Fruit fly (Drosophila melanogaster): ENCODE results near the gene del.

The del gene

dm6 chr2L:21102399-21103108 lies 45.8 kb downstream of the del start, which contains the start of gene CG9257 (continued):
- no peak for TF ChIP-seq tna (GFP tag; IDR thresholded peaks at IDR 0.05; ENCODE audit: partially characterized antibody)
- TF ChIP-seq CG9437 (GFP tag; optimal IDR thresholded peaks at IDR 0.05) = no peak
- TF ChIP-seq CG12659 (GFP tag; optimal IDR thresholded peaks at IDR 0.05) = peak; percentile 65
- peak; percentile 26 for TF ChIP-seq Sry-δ (GFP tag; optimal IDR thresholded peaks at IDR 0.05)
- no peak for TF ChIP-seq luna (GFP tag; optimal IDR thresholded peaks at IDR 0.05)
- no peak for TF ChIP-seq CG8290 (GFP tag; optimal IDR thresholded peaks at IDR 0.05)
- TF ChIP-seq CG8290 (tag; optimal IDR thresholded peaks at IDR 0.05) = no peak
- TF ChIP-seq oc (tag; optimal IDR thresholded peaks at IDR 0.05) = no peak
- TF ChIP-seq CG10147 (GFP tag; optimal IDR thresholded peaks at IDR 0.05) = no peak
- peak; percentile 84 for TF ChIP-seq gfzf (GFP tag; optimal IDR thresholded peaks at IDR 0.05)
- no peak for TF ChIP-seq gem (tag; optimal IDR thresholded peaks at IDR 0.05)
- no peak for TF ChIP-seq Doc3 (GFP tag; IDR thresholded peaks at IDR 0.05; ENCODE audit: partially characterized antibody)
- no peak for TF ChIP-seq B-H1 (GFP tag; IDR thresholded peaks at IDR 0.05)
- TF ChIP-seq Dll (GFP tag; IDR thresholded peaks at IDR 0.05; ENCODE audit: partially characterized antibody) = 0 out of 4 replicates have a peak, but pooled peaks have one; percentile 30
- peak; percentile 75 for TF ChIP-seq CG4360 (GFP tag; IDR thresholded peaks at IDR 0.05)
- TF ChIP-seq slou (GFP tag; optimal IDR thresholded peaks at IDR 0.05) = no peak
- no peak for TF ChIP-seq jigr1 (GFP tag; IDR thresholded peaks at IDR 0.05)
- no peak for TF ChIP-seq CG18764 (GFP tag; optimal IDR thresholded peaks at IDR 0.05)
- TF ChIP-seq CG11456 (GFP tag; IDR thresholded peaks at IDR 0.05) = no peak
- peak; percentile 97 for TF ChIP-seq dm (GFP tag; optimal IDR thresholded peaks at IDR 0.05)
- 0 out of 2 replicates have a peak, but pooled peaks have one; percentile 9 for TF ChIP-seq Rfx (GFP tag; IDR thresholded peaks at IDR 0.05)
- TF ChIP-seq sens (GFP tag) = peak; percentile 91
- TF ChIP-seq CG15479 (GFP tag; optimal IDR thresholded peaks at IDR 0.05) = no peak
- TF ChIP-seq BEAF-32 (GFP tag; optimal IDR thresholded peaks at IDR 0.05) = peak; percentile 38
- peak; percentile 33 for TF ChIP-seq CG12391 (tag; optimal IDR thresholded peaks at IDR 0.05)
- no peak for TF ChIP-seq fd64A (GFP tag; optimal IDR thresholded peaks at IDR 0.05)
- no peak for TF ChIP-seq BtbVII (GFP tag; optimal IDR thresholded peaks at IDR 0.05)
- no peak for TF ChIP-seq CG9876 (GFP tag; optimal IDR thresholded peaks at IDR 0.05)
- peak; percentile 4 for TF ChIP-seq Sry-β (GFP tag; optimal IDR thresholded peaks at IDR 0.05)
- TF ChIP-seq tgo (GFP tag; IDR thresholded peaks at IDR 0.05) = no peak
- TF ChIP-seq Camta (GFP tag; optimal IDR thresholded peaks at IDR 0.05) = no peak
- no peak for TF ChIP-seq CG15696 (tag; optimal IDR thresholded peaks at IDR 0.05)
- no peak for TF ChIP-seq CG31441 (GFP tag; IDR thresholded peaks at IDR 0.05)
- TF ChIP-seq CG11398 (GFP tag; optimal IDR thresholded peaks at IDR 0.05) = no peak
- no peak for TF ChIP-seq H15 (GFP tag; IDR thresholded peaks at IDR 0.05)
- TF ChIP-seq Fer1 (GFP tag; optimal IDR thresholded peaks at IDR 0.05) = peak; percentile 3
- TF ChIP-seq Hand (GFP tag; optimal IDR thresholded peaks at IDR 0.05) = no peak
- no peak for TF ChIP-seq CG6689 (GFP tag; IDR thresholded peaks at IDR 0.05)
- TF ChIP-seq dmrt99B (tag; optimal IDR thresholded peaks at IDR 0.05) = no peak
- TF ChIP-seq Max (GFP tag; optimal IDR thresholded peaks at IDR 0.05) = peak; percentile 94
- no peak for TF ChIP-seq CG14965 (GFP tag; optimal IDR thresholded peaks at IDR 0.05; ENCODE audit: borderline replicate concordance)
- peak; percentile 34 for TF ChIP-seq gro (GFP tag; optimal IDR thresholded peaks at IDR 0.05)
- TF ChIP-seq Xbp1 (GFP tag; optimal IDR thresholded peaks at IDR 0.05) = peak; percentile 26
- no peak for TF ChIP-seq CG10209 (GFP tag; optimal IDR thresholded peaks at IDR 0.05)
- TF ChIP-seq Hr3 (GFP tag; optimal IDR thresholded peaks at IDR 0.05) = no peak
- peak; percentile 38 for TF ChIP-seq Hmr (GFP tag; optimal IDR thresholded peaks at IDR 0.05)
- peak; percentile 24 for TF ChIP-seq Myb (GFP tag; optimal IDR thresholded peaks at IDR 0.05)
- no peak for TF ChIP-seq CG14667 (GFP tag; IDR thresholded peaks at IDR 0.05)
- no peak for TF ChIP-seq CG43689 (GFP tag; IDR thresholded peaks at IDR 0.05)
- TF ChIP-seq bsh (GFP tag; optimal IDR thresholded peaks at IDR 0.05) = no peak
